Worm (Caenorhabditis elegans) whole organism, mixed stage, embryonic: ENCODE data around the gene ZK666.4.

Experiments
- M03D4.4 ChIP-seq: sonication (generic microtip); optimal IDR thresholded peaks from 2 replicates; lab custom pipeline; 2017; ENCODE audit warnings: mild to moderate bottlenecking, missing genetic modification characterization, missing compliant biosample characterization
- blmp-1 ChIP-seq: fragments of 150-350 bp; optimal IDR thresholded peaks from 2 replicates; lab custom pipeline; 2014; ENCODE audit warnings: missing biosample characterization, missing genetic modification characterization
- ceh-39 ChIP-seq: fragments of 150-350 bp; optimal IDR thresholded peaks from 2 replicates; lab custom pipeline; 2014; ENCODE audit warnings: missing biosample characterization, missing genetic modification characterization
- ceh-43 ChIP-seq: fragments of 200-800 bp; sonication (Bioruptor generic); optimal IDR thresholded peaks from 2 replicates; lab custom pipeline; 2018; ENCODE audit warnings: mild to moderate bottlenecking, missing genetic modification characterization, moderate library complexity, missing compliant biosample characterization
- ceh-83 ChIP-seq: fragments of 200-800 bp; sonication (Bioruptor generic); optimal IDR thresholded peaks from 2 replicates; lab custom pipeline; 2018; ENCODE audit warnings: mild to moderate bottlenecking, missing genetic modification characterization, missing compliant biosample characterization
- ces-1 ChIP-seq: fragments of 150-350 bp; optimal IDR thresholded peaks from 2 replicates; lab custom pipeline; 2014; ENCODE audit warnings: missing biosample characterization, missing genetic modification reagents, missing genetic modification characterization
- cnd-1 ChIP-seq: fragments of 200-800 bp; sonication (Bioruptor generic); optimal IDR thresholded peaks from 2 replicates; lab custom pipeline; 2018; ENCODE audit warnings: mild to moderate bottlenecking, missing genetic modification characterization, missing compliant biosample characterization
- drap-1 ChIP-seq: fragments of 200-800 bp; sonication (Bioruptor generic); optimal IDR thresholded peaks from 3 replicates; lab custom pipeline; 2018; ENCODE audit warnings: mild to moderate bottlenecking, missing genetic modification characterization, missing compliant biosample characterization
- elt-1 ChIP-seq: sonication (generic microtip); optimal IDR thresholded peaks from 2 replicates; lab custom pipeline; 2017; ENCODE audit warnings: missing genetic modification characterization, mild to moderate bottlenecking, missing compliant biosample characterization, antibody characterized with exemption, moderate library complexity, borderline replicate concordance; ENCODE audit not compliant: insufficient read depth
- flh-1 ChIP-seq: fragments of 200-800 bp; sonication (Bioruptor generic); optimal IDR thresholded peaks from 2 replicates; lab custom pipeline; 2018; ENCODE audit warnings: mild to moderate bottlenecking, missing genetic modification characterization, moderate library complexity, missing compliant biosample characterization
- ham-2 ChIP-seq: fragments of 200-800 bp; sonication (Bioruptor generic); optimal IDR thresholded peaks from 2 replicates; lab custom pipeline; 2018; ENCODE audit warnings: mild to moderate bottlenecking, missing genetic modification characterization, missing compliant biosample characterization
- hlh-1 ChIP-seq: fragments of 150-350 bp; optimal IDR thresholded peaks from 2 replicates; lab custom pipeline; 2014; ENCODE audit warnings: missing biosample characterization, missing genetic modification reagents, missing genetic modification characterization
- lin-13 ChIP-seq: fragments of 150-350 bp; optimal IDR thresholded peaks from 2 replicates; lab custom pipeline; 2014; ENCODE audit warnings: missing biosample characterization, missing genetic modification characterization
- mab-5 ChIP-seq: fragments of 150-350 bp; optimal IDR thresholded peaks from 2 replicates; lab custom pipeline; 2014; ENCODE audit warnings: missing biosample characterization, missing genetic modification characterization
- mep-1 ChIP-seq: fragments of 150-350 bp; optimal IDR thresholded peaks from 2 replicates; lab custom pipeline; 2017; ENCODE audit warnings: missing biosample characterization, missing genetic modification reagents, missing genetic modification characterization, inconsistent platforms
- mls-2 ChIP-seq: sonication (generic microtip); optimal IDR thresholded peaks from 2 replicates; lab custom pipeline; 2016; ENCODE audit warnings: mild to moderate bottlenecking, missing genetic modification characterization, moderate library complexity, missing compliant biosample characterization
- nhr-2 ChIP-seq: fragments of 150-350 bp; optimal IDR thresholded peaks from 2 replicates; lab custom pipeline; 2014; ENCODE audit warnings: missing biosample characterization, missing genetic modification characterization
- nhr-237 ChIP-seq: fragments of 150-350 bp; optimal IDR thresholded peaks from 2 replicates; lab custom pipeline; 2014; ENCODE audit warnings: missing biosample characterization, missing genetic modification characterization
- nhr-28 ChIP-seq: fragments of 150-350 bp; optimal IDR thresholded peaks from 2 replicates; lab custom pipeline; 2014; ENCODE audit warnings: missing biosample characterization, missing genetic modification characterization
- nhr-76 ChIP-seq: sonication (generic microtip); optimal IDR thresholded peaks from 2 replicates; lab custom pipeline; 2017; ENCODE audit warnings: missing biosample characterization, missing genetic modification characterization
- pha-4 ChIP-seq: fragments of 150-350 bp; optimal IDR thresholded peaks from 2 replicates; lab custom pipeline; 2018; ENCODE audit warnings: missing biosample characterization, missing genetic modification reagents, missing genetic modification characterization
- sem-2 ChIP-seq: fragments of 200-800 bp; sonication (Bioruptor generic); optimal IDR thresholded peaks from 2 replicates; lab custom pipeline; 2018; ENCODE audit warnings: mild to moderate bottlenecking, missing genetic modification characterization, missing compliant biosample characterization
- tbx-8 ChIP-seq: fragments of 200-800 bp; sonication (Bioruptor generic); optimal IDR thresholded peaks from 2 replicates; lab custom pipeline; 2018; ENCODE audit warnings: mild to moderate bottlenecking, missing genetic modification characterization, moderate library complexity, missing compliant biosample characterization
- unc-120 ChIP-seq: sonication (generic microtip); optimal IDR thresholded peaks from 2 replicates; lab custom pipeline; 2017; ENCODE audit warnings: missing genetic modification characterization, missing compliant biosample characterization; ENCODE audit not compliant: poor library complexity, severe bottlenecking
- unc-39 ChIP-seq: fragments of 150-350 bp; optimal IDR thresholded peaks from 2 replicates; lab custom pipeline; 2014; ENCODE audit warnings: missing biosample characterization, missing genetic modification characterization
- unc-62 ChIP-seq: fragments of 150-350 bp; optimal IDR thresholded peaks from 2 replicates; lab custom pipeline; 2014; ENCODE audit warnings: missing biosample characterization, missing genetic modification reagents, missing genetic modification characterization
- zip-8 ChIP-seq: fragments of 150-350 bp; optimal IDR thresholded peaks from 2 replicates; lab custom pipeline; 2014; ENCODE audit warnings: missing biosample characterization, missing genetic modification characterization
- ztf-11 ChIP-seq: fragments of 150-350 bp; optimal IDR thresholded peaks from 2 replicates; lab custom pipeline; 2014; ENCODE audit warnings: missing biosample characterization, missing genetic modification characterization

ZK666.4 gene

DNA sequence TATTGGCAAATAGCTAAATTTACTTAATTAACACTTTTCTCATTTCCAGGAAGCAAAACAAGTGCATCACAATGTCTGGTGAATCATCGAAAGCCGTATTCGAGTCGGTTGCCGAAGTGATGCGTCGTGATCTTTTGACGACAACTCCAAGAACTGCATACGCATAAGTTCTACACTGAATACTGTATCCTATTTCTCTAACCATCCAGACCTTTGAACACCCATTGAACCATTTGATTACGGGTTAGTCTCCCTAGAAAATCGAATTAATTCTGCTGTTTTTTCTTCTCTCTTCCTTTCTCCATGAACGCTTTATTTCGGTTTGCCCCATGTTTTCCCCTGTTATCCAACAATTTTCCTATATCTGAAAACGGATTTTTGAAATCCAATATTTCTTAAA lies 27.4 kb upstream of the ZK666.4 start, which contains the start of gene lin-56:
Gene lin-56, plus strand, starts transcription at position 301 of the 400 bp plus-strand sequence.
- TF ChIP-seq nhr-28 (tag; lab: Kevin White, UChicago) (no peak), unc-39 (tag; lab: Kevin White, UChicago) (no peak), mep-1 (tag; lab: Kevin White, UChicago) (no peak), ztf-11 (no peak), zip-8 (tag; lab: Kevin White, UChicago) (no peak), ceh-83 (GFP tag; lab: Kevin White, UChicago) (no peak), ceh-39 (no peak), mls-2 (tag; lab: Kevin White, UChicago) (no peak), ces-1 (GFP tag; lab: Kevin White, UChicago) (no peak), blmp-1 (tag; lab: Kevin White, UChicago) (no peak), lin-13 (tag; lab: Kevin White, UChicago) (no peak)

- TF ChIP-seq ceh-39 (no peak), mep-1 (tag; lab: Kevin White, UChicago) (peak; percentile 27), elt-1 (tag; lab: Kevin White, UChicago) (no peak), blmp-1 (tag; lab: Kevin White, UChicago) (no peak), nhr-237 (tag; lab: Kevin White, UChicago) (no peak), ham-2 (GFP tag; lab: Kevin White, UChicago) (no peak), nhr-28 (tag; lab: Kevin White, UChicago) (no peak), unc-39 (tag; lab: Kevin White, UChicago) (no peak)
Measured at ce11 chrII:10450335-10450734, 26.7 kb upstream of the ZK666.4 start.

ce11 chrII:10452620-10453019 lies 24.4 kb upstream of the ZK666.4 start, which contains the start of gene ZK673.4:
ZK673.4 (plus strand) TSS chrII:10452920.
- no peak for TF ChIP-seq ces-1 (GFP tag; lab: Kevin White, UChicago)
- TF ChIP-seq flh-1 (GFP tag; lab: Kevin White, UChicago), result no peak
- no peak for TF ChIP-seq blmp-1 (tag; lab: Kevin White, UChicago)
- no peak for TF ChIP-seq unc-62 (GFP tag; lab: Kevin White, UChicago)
- no peak for TF ChIP-seq cnd-1 (tag; lab: Kevin White, UChicago)
- no peak for TF ChIP-seq nhr-76 (tag; lab: Kevin White, UChicago)
- no peak for TF ChIP-seq unc-120 (tag; lab: Kevin White, UChicago)

DNA sequence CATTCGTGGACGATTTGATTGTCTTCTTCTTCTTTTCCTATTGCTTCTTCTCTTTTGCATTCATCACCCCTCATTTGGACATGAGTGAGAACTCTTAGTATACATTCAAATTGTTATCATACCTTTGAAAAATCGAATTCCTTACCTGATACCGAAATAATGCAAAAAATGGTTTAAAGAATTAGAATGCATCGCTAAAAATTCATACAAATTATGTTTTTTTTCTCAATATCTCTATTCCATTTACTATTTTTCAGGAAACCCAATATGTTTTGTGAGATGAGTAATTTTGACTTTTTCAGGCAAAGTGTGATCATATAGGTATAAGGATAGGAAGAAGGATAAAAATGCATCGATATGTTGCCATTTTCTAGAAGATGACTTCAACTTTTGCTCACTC lies 20.1 kb upstream of the ZK666.4 start, which contains the start of gene ZK673.11:
Gene ZK673.11, plus strand, starts transcription at position 301 of the 400 bp plus-strand sequence.
- no peak for TF ChIP-seq cnd-1 (tag; lab: Kevin White, UChicago)
- TF ChIP-seq, all 35 proteins: peak for 0

ce11 chrII:10461207-10461606 lies 15.9 kb upstream of the ZK666.4 start, which contains the start of gene ZK673.5:
ZK673.5 (plus strand) TSS chrII:10461507.
- no peak for TF ChIP-seq mls-2 (tag; lab: Kevin White, UChicago)
- TF ChIP-seq zip-8 (tag; lab: Kevin White, UChicago), result no peak
- TF ChIP-seq flh-1 (GFP tag; lab: Kevin White, UChicago), result no peak
- TF ChIP-seq M03D4.4 (tag; lab: Kevin White, UChicago), result no peak
- TF ChIP-seq unc-62 (GFP tag; lab: Kevin White, UChicago), result no peak
- no peak for TF ChIP-seq tbx-8 (GFP tag; lab: Kevin White, UChicago)
- no peak for TF ChIP-seq nhr-28 (tag; lab: Kevin White, UChicago)

DNA sequence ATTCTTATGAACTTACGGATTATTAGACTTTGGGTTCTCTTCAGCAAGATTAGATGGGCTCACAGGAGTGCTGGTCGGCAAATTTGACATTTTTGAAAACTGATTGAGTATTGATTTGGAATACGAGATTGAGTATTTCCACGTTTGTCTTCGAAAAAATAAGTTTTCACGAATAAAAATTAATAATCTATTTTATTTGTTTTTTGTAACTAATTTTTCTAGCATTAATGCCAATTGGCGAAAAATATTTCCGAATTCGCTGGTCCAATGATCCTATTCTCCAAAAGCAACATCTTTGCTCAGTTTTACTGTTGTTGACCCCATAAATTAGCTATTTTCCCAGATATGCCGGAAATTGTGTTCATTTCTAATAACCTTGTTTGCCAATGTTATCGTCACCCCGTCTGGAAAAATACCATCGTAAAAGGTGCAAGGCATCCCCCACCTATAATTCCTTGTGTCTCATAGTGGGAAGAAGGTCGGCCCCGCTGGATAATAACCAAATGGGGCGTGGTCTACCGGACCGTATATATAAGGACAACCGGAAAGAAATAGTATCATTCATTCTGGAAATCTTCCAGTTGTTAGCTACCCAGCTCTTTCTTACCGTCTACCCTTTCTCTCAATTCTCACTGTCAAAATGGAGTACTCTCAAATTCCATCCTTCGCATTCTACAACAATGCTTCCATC lies 12.7 kb upstream of the ZK666.4 start, which contains the start of the genes ZK673.6 and sdz-37:
Gene ZK673.6, minus strand, starts transcription at position 101 of the 691 bp plus-strand sequence.
Gene sdz-37, plus strand, starts transcription at position 641 of the 691 bp plus-strand sequence.
- TF ChIP-seq ces-1 (GFP tag; lab: Kevin White, UChicago) (no peak), ztf-11 (no peak)

- TF ChIP-seq cnd-1 (tag; lab: Kevin White, UChicago) (no peak), nhr-2 (tag; lab: Kevin White, UChicago) (no peak), mab-5 (no peak), lin-13 (tag; lab: Kevin White, UChicago) (no peak), pha-4 (tag; lab: Kevin White, UChicago) (no peak), sem-2 (no peak), ceh-43 (no peak), unc-120 (tag; lab: Kevin White, UChicago) (no peak), drap-1 (GFP tag; lab: Kevin White, UChicago) (no peak), ceh-83 (GFP tag; lab: Kevin White, UChicago) (no peak), ceh-39 (no peak), elt-1 (tag; lab: Kevin White, UChicago) (no peak), unc-62 (GFP tag; lab: Kevin White, UChicago) (no peak), hlh-1 (tag; lab: Kevin White, UChicago) (no peak), flh-1 (GFP tag; lab: Kevin White, UChicago) (no peak), unc-39 (tag; lab: Kevin White, UChicago) (no peak), ztf-11 (no peak)
- TF ChIP-seq, all 35 proteins: peak for 0
Measured at ce11 chrII:10466552-10466951, 10.5 kb upstream of the ZK666.4 start, which contains the start of gene tnc-2. tnc-2 (plus strand) TSS chrII:10466852.
